Fruit fly (Drosophila melanogaster): ENCODE results near the gene nod.
"Not testable (repeated sequence)": the region's sequence is repeated elsewhere in the genome, so short reads cannot be mapped to it uniquely, and the experiment has no call there.

nod gene

dm6 chrX:11599589-11599988 lies 19.0 kb downstream of the nod start, which contains the start of gene rho-4:
Gene rho-4 (plus strand): TSS chrX:11599838.
- TF ChIP-seq CG32121 (GFP tag; IDR thresholded peaks at IDR 0.05); D1 (tag; optimal IDR thresholded peaks at IDR 0.05); CG12605 (GFP tag; IDR thresholded peaks at IDR 0.05): not testable (repeated sequence)

dm6 chrX:11600795-11601358 lies 20.3 kb downstream of the nod start:
- no peak for TF ChIP-seq CG8159 (tag; optimal IDR thresholded peaks at IDR 0.05)
- peak; percentile 27 for TF ChIP-seq CG17806 (tag; optimal IDR thresholded peaks at IDR 0.05)
- TF ChIP-seq Snoo (tag; optimal IDR thresholded peaks at IDR 0.05) = peak; percentile 6
- peak; percentile 63 for TF ChIP-seq Pif1A (GFP tag; optimal IDR thresholded peaks at IDR 0.05)
- no peak for TF ChIP-seq rn (GFP tag; IDR thresholded peaks at IDR 0.05)
- TF ChIP-seq gl (tag; optimal IDR thresholded peaks at IDR 0.05) = no peak
- TF ChIP-seq Ets98B (GFP tag; IDR thresholded peaks at IDR 0.05) = no peak
- TF ChIP-seq CG32121 (GFP tag; IDR thresholded peaks at IDR 0.05) = no peak
- no peak; the same call in 1 of the 2 replicates for TF ChIP-seq CG12605 (GFP tag; IDR thresholded peaks at IDR 0.05)
- peak; percentile 55 for TF ChIP-seq Pif1B (GFP tag; optimal IDR thresholded peaks at IDR 0.05)
- TF ChIP-seq EcR (GFP tag; optimal IDR thresholded peaks at IDR 0.05) = peak; percentile 67
- TF ChIP-seq D1 (tag; optimal IDR thresholded peaks at IDR 0.05) = no peak
- peak; percentile 25 for TF ChIP-seq CG15710 (tag; optimal IDR thresholded peaks at IDR 0.05)
- no peak for TF ChIP-seq CG34367 (tag; optimal IDR thresholded peaks at IDR 0.05)
- TF ChIP-seq CG13204 (GFP tag; optimal IDR thresholded peaks at IDR 0.05) = no peak
- peak; percentile 49; the same call in 1 of the 3 replicates for TF ChIP-seq fd96Ca (GFP tag; IDR thresholded peaks at IDR 0.05)
- TF ChIP-seq CG9948 (tag; optimal IDR thresholded peaks at IDR 0.05) = no peak
- peak; percentile 15 for TF ChIP-seq CG8301 (tag; optimal IDR thresholded peaks at IDR 0.05)
- TF ChIP-seq CG14655 (GFP tag; optimal IDR thresholded peaks at IDR 0.05) = no peak
- no peak for TF ChIP-seq CG10348 (GFP tag; IDR thresholded peaks at IDR 0.05)
- peak; percentile 31; the same call in 2 of the 3 replicates for TF ChIP-seq CG4496 (GFP tag; IDR thresholded peaks at IDR 0.05)

dm6 chrX:11601408-11601807 lies 20.8 kb downstream of the nod start:
- TF ChIP-seq EcR (GFP tag; optimal IDR thresholded peaks at IDR 0.05) (no peak), Snoo (tag; optimal IDR thresholded peaks at IDR 0.05) (no peak), CG12605 (GFP tag; IDR thresholded peaks at IDR 0.05) (0 out of 2 replicates have a peak, but pooled peaks have one; percentile 22), CG9948 (tag; optimal IDR thresholded peaks at IDR 0.05) (no peak)

dm6 chrX:11604094-11604493 lies 23.5 kb downstream of the nod start, which contains the start of gene CG2533:
Gene CG2533 (minus strand): TSS chrX:11604194.
- TF ChIP-seq CG17806 (tag; optimal IDR thresholded peaks at IDR 0.05) (no peak), fd96Ca (GFP tag; IDR thresholded peaks at IDR 0.05) (no peak), Pif1A (GFP tag; optimal IDR thresholded peaks at IDR 0.05) (no peak), CG34367 (tag; optimal IDR thresholded peaks at IDR 0.05) (no peak), D1 (tag; optimal IDR thresholded peaks at IDR 0.05) (no peak)

- peak; percentile 55 for TF ChIP-seq EcR (GFP tag; optimal IDR thresholded peaks at IDR 0.05)
- no peak for TF ChIP-seq gl (tag; optimal IDR thresholded peaks at IDR 0.05)
Measured at dm6 chrX:11611056-11611644, 30.6 kb downstream of the nod start.

- TF ChIP-seq CG13204 (GFP tag; optimal IDR thresholded peaks at IDR 0.05) = no peak
- no peak for TF ChIP-seq gl (tag; optimal IDR thresholded peaks at IDR 0.05)
- no peak for TF ChIP-seq CG4496 (GFP tag; IDR thresholded peaks at IDR 0.05)
- no peak for TF ChIP-seq D1 (tag; optimal IDR thresholded peaks at IDR 0.05)
- no peak for TF ChIP-seq rn (GFP tag; IDR thresholded peaks at IDR 0.05)
- TF ChIP-seq CG15710 (tag; optimal IDR thresholded peaks at IDR 0.05) = no peak
- no peak for TF ChIP-seq CG12605 (GFP tag; IDR thresholded peaks at IDR 0.05)
- TF ChIP-seq Pif1B (GFP tag; optimal IDR thresholded peaks at IDR 0.05) = no peak
- TF ChIP-seq Ets98B (GFP tag; IDR thresholded peaks at IDR 0.05) = no peak
- TF ChIP-seq CG34367 (tag; optimal IDR thresholded peaks at IDR 0.05) = no peak
- no peak for TF ChIP-seq CG9948 (tag; optimal IDR thresholded peaks at IDR 0.05)
- no peak for TF ChIP-seq CG14655 (GFP tag; optimal IDR thresholded peaks at IDR 0.05)
- TF ChIP-seq CG8301 (tag; optimal IDR thresholded peaks at IDR 0.05) = no peak
- TF ChIP-seq CG8159 (tag; optimal IDR thresholded peaks at IDR 0.05) = no peak
- TF ChIP-seq Snoo (tag; optimal IDR thresholded peaks at IDR 0.05) = no peak
- TF ChIP-seq CG32121 (GFP tag; IDR thresholded peaks at IDR 0.05) = no peak
Measured at dm6 chrX:11611645-11612079, 31.1 kb downstream of the nod start, which contains the start of the genes CG2247 and CG1703. Gene CG2247 (minus strand): TSS chrX:11611652. Gene CG1703 (plus strand): TSS chrX:11611927.

Measured in whole organism, pupa.